Worm (Caenorhabditis elegans) whole organism, mixed stage, embryonic: Measurements from ENCODE around the gene cutl-26.

Experiments used
- M03D4.4 ChIP-seq: sonication (generic microtip); optimal IDR thresholded peaks from 2 replicates; lab custom pipeline; 2017; ENCODE audit warnings: mild to moderate bottlenecking, missing genetic modification characterization, missing compliant biosample characterization
- bed-3 ChIP-seq: fragments of 200-800 bp; sonication (Bioruptor generic); optimal IDR thresholded peaks from 3 replicates; lab custom pipeline; 2018; ENCODE audit warnings: mild to moderate bottlenecking, missing genetic modification characterization, moderate library complexity, missing compliant biosample characterization
- blmp-1 ChIP-seq: fragments of 150-350 bp; optimal IDR thresholded peaks from 2 replicates; lab custom pipeline; 2014; ENCODE audit warnings: missing biosample characterization, missing genetic modification characterization
- ceh-39 ChIP-seq: fragments of 150-350 bp; optimal IDR thresholded peaks from 2 replicates; lab custom pipeline; 2014; ENCODE audit warnings: missing biosample characterization, missing genetic modification characterization
- ceh-43 ChIP-seq: fragments of 200-800 bp; sonication (Bioruptor generic); optimal IDR thresholded peaks from 2 replicates; lab custom pipeline; 2018; ENCODE audit warnings: mild to moderate bottlenecking, missing genetic modification characterization, moderate library complexity, missing compliant biosample characterization
- ceh-83 ChIP-seq: fragments of 200-800 bp; sonication (Bioruptor generic); optimal IDR thresholded peaks from 2 replicates; lab custom pipeline; 2018; ENCODE audit warnings: mild to moderate bottlenecking, missing genetic modification characterization, missing compliant biosample characterization
- ces-1 ChIP-seq: fragments of 150-350 bp; optimal IDR thresholded peaks from 2 replicates; lab custom pipeline; 2014; ENCODE audit warnings: missing biosample characterization, missing genetic modification reagents, missing genetic modification characterization
- cnd-1 ChIP-seq: fragments of 200-800 bp; sonication (Bioruptor generic); optimal IDR thresholded peaks from 2 replicates; lab custom pipeline; 2018; ENCODE audit warnings: mild to moderate bottlenecking, missing genetic modification characterization, missing compliant biosample characterization
- drap-1 ChIP-seq: fragments of 200-800 bp; sonication (Bioruptor generic); optimal IDR thresholded peaks from 3 replicates; lab custom pipeline; 2018; ENCODE audit warnings: mild to moderate bottlenecking, missing genetic modification characterization, missing compliant biosample characterization
- elt-1 ChIP-seq: sonication (generic microtip); optimal IDR thresholded peaks from 2 replicates; lab custom pipeline; 2017; ENCODE audit warnings: missing genetic modification characterization, mild to moderate bottlenecking, missing compliant biosample characterization, antibody characterized with exemption, moderate library complexity, borderline replicate concordance; ENCODE audit not compliant: insufficient read depth
- elt-3 ChIP-seq: fragments of 150-350 bp; optimal IDR thresholded peaks from 2 replicates; lab custom pipeline; 2014; ENCODE audit warnings: missing biosample characterization, missing genetic modification characterization
- flh-1 ChIP-seq: fragments of 200-800 bp; sonication (Bioruptor generic); optimal IDR thresholded peaks from 2 replicates; lab custom pipeline; 2018; ENCODE audit warnings: mild to moderate bottlenecking, missing genetic modification characterization, moderate library complexity, missing compliant biosample characterization
- ham-2 ChIP-seq: fragments of 200-800 bp; sonication (Bioruptor generic); optimal IDR thresholded peaks from 2 replicates; lab custom pipeline; 2018; ENCODE audit warnings: mild to moderate bottlenecking, missing genetic modification characterization, missing compliant biosample characterization
- hlh-1 ChIP-seq: fragments of 150-350 bp; optimal IDR thresholded peaks from 2 replicates; lab custom pipeline; 2014; ENCODE audit warnings: missing biosample characterization, missing genetic modification reagents, missing genetic modification characterization
- lin-13 ChIP-seq: fragments of 150-350 bp; optimal IDR thresholded peaks from 2 replicates; lab custom pipeline; 2014; ENCODE audit warnings: missing biosample characterization, missing genetic modification characterization
- lsy-2 ChIP-seq: fragments of 150-350 bp; optimal IDR thresholded peaks from 2 replicates; lab custom pipeline; 2014; ENCODE audit warnings: missing biosample characterization, missing genetic modification characterization
- mab-5 ChIP-seq: fragments of 150-350 bp; optimal IDR thresholded peaks from 2 replicates; lab custom pipeline; 2014; ENCODE audit warnings: missing biosample characterization, missing genetic modification characterization
- mep-1 ChIP-seq: fragments of 150-350 bp; optimal IDR thresholded peaks from 2 replicates; lab custom pipeline; 2017; ENCODE audit warnings: missing biosample characterization, missing genetic modification reagents, missing genetic modification characterization, inconsistent platforms
- mls-2 ChIP-seq: sonication (generic microtip); optimal IDR thresholded peaks from 2 replicates; lab custom pipeline; 2016; ENCODE audit warnings: mild to moderate bottlenecking, missing genetic modification characterization, moderate library complexity, missing compliant biosample characterization
- nhr-12 ChIP-seq: fragments of 150-350 bp; optimal IDR thresholded peaks from 2 replicates; lab custom pipeline; 2014; ENCODE audit warnings: missing biosample characterization, missing genetic modification characterization
- nhr-2 ChIP-seq: fragments of 150-350 bp; optimal IDR thresholded peaks from 2 replicates; lab custom pipeline; 2014; ENCODE audit warnings: missing biosample characterization, missing genetic modification characterization
- nhr-237 ChIP-seq: fragments of 150-350 bp; optimal IDR thresholded peaks from 2 replicates; lab custom pipeline; 2014; ENCODE audit warnings: missing biosample characterization, missing genetic modification characterization
- nhr-28 ChIP-seq: fragments of 150-350 bp; optimal IDR thresholded peaks from 2 replicates; lab custom pipeline; 2014; ENCODE audit warnings: missing biosample characterization, missing genetic modification characterization
- nhr-76 ChIP-seq: sonication (generic microtip); optimal IDR thresholded peaks from 2 replicates; lab custom pipeline; 2017; ENCODE audit warnings: missing biosample characterization, missing genetic modification characterization
- pha-4 ChIP-seq: fragments of 150-350 bp; optimal IDR thresholded peaks from 2 replicates; lab custom pipeline; 2018; ENCODE audit warnings: missing biosample characterization, missing genetic modification reagents, missing genetic modification characterization
- sptf-1 ChIP-seq: sonication (generic microtip); optimal IDR thresholded peaks from 2 replicates; lab custom pipeline; 2017; ENCODE audit warnings: mild to moderate bottlenecking, missing genetic modification characterization, moderate library complexity, missing compliant biosample characterization
- tbx-8 ChIP-seq: fragments of 200-800 bp; sonication (Bioruptor generic); optimal IDR thresholded peaks from 2 replicates; lab custom pipeline; 2018; ENCODE audit warnings: mild to moderate bottlenecking, missing genetic modification characterization, moderate library complexity, missing compliant biosample characterization
- unc-120 ChIP-seq: sonication (generic microtip); optimal IDR thresholded peaks from 2 replicates; lab custom pipeline; 2017; ENCODE audit warnings: missing genetic modification characterization, missing compliant biosample characterization; ENCODE audit not compliant: poor library complexity, severe bottlenecking
- unc-39 ChIP-seq: fragments of 150-350 bp; optimal IDR thresholded peaks from 2 replicates; lab custom pipeline; 2014; ENCODE audit warnings: missing biosample characterization, missing genetic modification characterization
- unc-62 ChIP-seq: fragments of 150-350 bp; optimal IDR thresholded peaks from 2 replicates; lab custom pipeline; 2014; ENCODE audit warnings: missing biosample characterization, missing genetic modification reagents, missing genetic modification characterization
- zip-8 ChIP-seq: fragments of 150-350 bp; optimal IDR thresholded peaks from 2 replicates; lab custom pipeline; 2014; ENCODE audit warnings: missing biosample characterization, missing genetic modification characterization
- ztf-11 ChIP-seq: fragments of 150-350 bp; optimal IDR thresholded peaks from 2 replicates; lab custom pipeline; 2014; ENCODE audit warnings: missing biosample characterization, missing genetic modification characterization

The cutl-26 gene

ce11 chrIV:666991-667390 lies 40.5 kb downstream of the cutl-26 start, which contains the start of gene K11H12.6:
K11H12.6 (plus strand) TSS chrIV:667291.
- TF ChIP-seq M03D4.4, result no peak

ce11 chrIV:665225-665624 lies 42.3 kb downstream of the cutl-26 start, which contains the start of gene K11H12.7:
K11H12.7 (plus strand) TSS chrIV:665525.
- TF ChIP-seq nhr-28, result no peak
- no peak for TF ChIP-seq sptf-1
- TF ChIP-seq unc-120 (tag; lab: Kevin White, UChicago), result no peak
- no peak for TF ChIP-seq mep-1
- no peak for TF ChIP-seq ham-2 (GFP tag; lab: Kevin White, UChicago)
- no peak for TF ChIP-seq flh-1 (GFP tag; lab: Kevin White, UChicago)
- no peak for TF ChIP-seq ceh-43
- TF ChIP-seq nhr-237 (tag; lab: Kevin White, UChicago), result no peak
- TF ChIP-seq nhr-2 (tag; lab: Kevin White, UChicago), result no peak
- no peak for TF ChIP-seq hlh-1 (tag; lab: Kevin White, UChicago)
- TF ChIP-seq zip-8 (tag; lab: Kevin White, UChicago), result no peak
- TF ChIP-seq nhr-76, result no peak
- no peak for TF ChIP-seq lsy-2
- no peak for TF ChIP-seq cnd-1 (tag; lab: Kevin White, UChicago)
- no peak for TF ChIP-seq pha-4 (tag; lab: Kevin White, UChicago)
- TF ChIP-seq, all 35 proteins: peak for 0

ce11 chrIV:664122-664521 lies 43.4 kb downstream of the cutl-26 start:
- TF ChIP-seq sptf-1 (no peak), unc-62 (GFP tag; lab: Kevin White, UChicago) (peak; percentile 31)

DNA sequence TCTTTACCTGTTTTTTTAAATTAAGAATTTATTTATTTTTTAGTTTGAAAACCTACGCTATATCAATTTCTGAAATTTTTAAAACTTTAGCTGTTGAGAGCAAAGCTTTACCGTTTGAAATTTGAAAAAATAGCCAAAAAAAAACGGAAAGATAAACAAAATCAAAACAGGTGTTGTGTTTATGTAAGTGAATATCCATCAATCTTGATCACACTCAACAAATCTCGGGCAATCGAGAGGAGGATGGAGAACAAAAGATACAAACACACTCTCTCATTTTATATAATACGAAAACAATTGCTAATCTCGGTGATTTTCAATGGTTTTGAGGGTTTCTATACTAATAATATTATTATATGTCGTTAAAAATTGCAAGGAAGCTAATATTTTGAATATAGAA lies 45.9 kb downstream of the cutl-26 start:
- peak; percentile 47 for TF ChIP-seq unc-62 (GFP tag; lab: Kevin White, UChicago)
- TF ChIP-seq hlh-1 (tag; lab: Kevin White, UChicago), result no peak
- no peak for TF ChIP-seq ces-1
- no peak for TF ChIP-seq zip-8 (tag; lab: Kevin White, UChicago)
- no peak for TF ChIP-seq ceh-83 (GFP tag; lab: Kevin White, UChicago)
- TF ChIP-seq nhr-12 (tag; lab: Kevin White, UChicago), result no peak
- TF ChIP-seq tbx-8 (GFP tag; lab: Kevin White, UChicago), result no peak
- TF ChIP-seq ceh-39, result no peak
- TF ChIP-seq, all 35 proteins: peak for 1

DNA sequence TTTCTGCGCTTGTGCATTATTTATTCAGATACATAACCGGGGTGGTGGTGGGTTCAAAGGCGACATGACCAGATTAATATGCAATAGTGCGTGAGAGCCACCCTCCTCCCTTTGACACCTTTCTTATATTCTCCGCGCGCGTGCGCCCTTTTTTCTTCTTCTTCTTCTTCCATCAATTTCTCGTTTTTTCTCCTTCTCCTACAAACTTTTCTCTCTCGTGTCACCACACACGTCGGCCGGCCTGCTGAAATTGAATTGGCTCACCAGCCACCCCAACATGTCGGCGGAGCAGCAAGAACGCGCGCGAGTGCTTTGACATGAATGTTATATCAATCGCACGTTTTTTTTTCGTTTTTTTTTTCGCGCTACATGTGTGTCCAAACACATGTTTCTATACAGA lies 48.0 kb downstream of the cutl-26 start:
- TF ChIP-seq ces-1 (peak; percentile 21), unc-39 (no peak)

ce11 chrIV:658497-659177 lies 48.9 kb downstream of the cutl-26 start:
- no peak for TF ChIP-seq hlh-1 (tag; lab: Kevin White, UChicago)
- TF ChIP-seq elt-3, result no peak

ce11 chrIV:657932-658331 lies 49.6 kb downstream of the cutl-26 start:
- TF ChIP-seq lsy-2 (no peak), unc-120 (tag; lab: Kevin White, UChicago) (no peak), M03D4.4 (no peak), drap-1 (GFP tag; lab: Kevin White, UChicago) (no peak), flh-1 (GFP tag; lab: Kevin White, UChicago) (no peak), nhr-76 (no peak), sptf-1 (no peak), mls-2 (no peak), nhr-12 (tag; lab: Kevin White, UChicago) (no peak), nhr-2 (tag; lab: Kevin White, UChicago) (peak; percentile 5), blmp-1 (tag; lab: Kevin White, UChicago) (no peak), tbx-8 (GFP tag; lab: Kevin White, UChicago) (no peak), mab-5 (tag; lab: Kevin White, UChicago) (no peak), ceh-39 (no peak), nhr-28 (no peak), hlh-1 (tag; lab: Kevin White, UChicago) (no peak), ceh-83 (GFP tag; lab: Kevin White, UChicago) (no peak), nhr-237 (tag; lab: Kevin White, UChicago) (no peak), bed-3 (GFP tag; lab: Kevin White, UChicago) (no peak), elt-1 (tag; lab: Kevin White, UChicago) (no peak), ces-1 (no peak), unc-62 (GFP tag; lab: Kevin White, UChicago) (no peak), zip-8 (tag; lab: Kevin White, UChicago) (no peak), ztf-11 (tag; lab: Kevin White, UChicago) (no peak), pha-4 (tag; lab: Kevin White, UChicago) (peak; percentile 24), lin-13 (tag; lab: Kevin White, UChicago) (peak; percentile 35), mep-1 (peak; percentile 9), cnd-1 (tag; lab: Kevin White, UChicago) (peak; percentile 9)
- TF ChIP-seq, all 35 proteins: peak for 5
